2 fruit fly cellular contexts compared by ENCODE assay signal in the genomic region with DNA sequence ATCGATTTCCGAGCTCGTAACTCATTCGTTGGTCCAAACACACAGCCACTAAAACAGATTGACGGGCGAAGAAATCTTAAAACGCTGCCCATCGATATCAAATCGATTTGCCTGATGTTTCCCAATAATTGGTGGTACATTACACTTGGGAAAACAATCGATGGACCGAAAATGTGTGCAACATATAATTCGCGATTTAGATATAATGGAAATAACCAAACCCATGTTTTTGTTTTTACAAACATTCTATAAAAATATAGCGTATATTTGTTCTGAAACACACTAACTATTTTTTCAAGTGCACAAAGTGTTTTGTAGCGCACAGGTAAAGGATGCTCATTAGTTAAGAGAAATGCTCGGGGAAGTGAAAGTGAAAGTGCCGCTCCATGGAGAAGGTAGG.
A peak's percentile ranks its signal among the peaks of the same experiment; 100 is the strongest.
TF ChIP-seq lines count a peak whose summit lies in the region.

No protein-coding gene starts in this region.

- no peak for TF ChIP-seq CTCF in whole organism, embryonic (GFP tag; optimal IDR thresholded peaks at IDR 0.05; lab: Kevin White, UChicago)

TF ChIP-seq in whole organism, embryonic, 481 proteins besides CTCF, POLR2A, EP300 and RAD21 (continues in another document):
- TF ChIP-seq CG12236 (GFP tag; optimal IDR thresholded peaks at IDR 0.05; lab: Kevin White, UChicago), result no peak
- TF ChIP-seq Aef1 (GFP tag; IDR thresholded peaks at IDR 0.05; lab: Robert Waterston, UW), result no peak
- peak; percentile 56 for TF ChIP-seq CG10267 (tag; optimal IDR thresholded peaks at IDR 0.05; lab: Kevin White, UChicago)
- no peak for TF ChIP-seq CG2875 (GFP tag; optimal IDR thresholded peaks at IDR 0.05; lab: Kevin White, UChicago)
- TF ChIP-seq psq (GFP tag; optimal IDR thresholded peaks at IDR 0.05; lab: Kevin White, UChicago), result no peak
- TF ChIP-seq CG7928 (GFP tag; optimal IDR thresholded peaks at IDR 0.05; lab: Kevin White, UChicago), result no peak
- TF ChIP-seq jigr1 (GFP tag; IDR thresholded peaks at IDR 0.05; lab: Robert Waterston, UW), result no peak
- TF ChIP-seq CG34376 (GFP tag; optimal IDR thresholded peaks at IDR 0.05; lab: Kevin White, UChicago), result no peak
- peak; percentile 13 for TF ChIP-seq org-1 (GFP tag; optimal IDR thresholded peaks at IDR 0.05; lab: Kevin White, UChicago)
- TF ChIP-seq Max (GFP tag; optimal IDR thresholded peaks at IDR 0.05; lab: Kevin White, UChicago), result no peak
- TF ChIP-seq CG10366 (GFP tag; IDR thresholded peaks at IDR 0.05; lab: Robert Waterston, UW), result no peak
- no peak for TF ChIP-seq Poxn (GFP tag; IDR thresholded peaks at IDR 0.05; lab: Robert Waterston, UW)
- no peak for TF ChIP-seq Opbp (GFP tag; IDR thresholded peaks at IDR 0.05; lab: Robert Waterston, UW; ENCODE audit: partially characterized antibody)
- no peak for TF ChIP-seq CkIIα-i1 (GFP tag; IDR thresholded peaks at IDR 0.05; lab: Robert Waterston, UW)
- no peak for TF ChIP-seq Neu2 (GFP tag; optimal IDR thresholded peaks at IDR 0.05; lab: Kevin White, UChicago; ENCODE audit: borderline replicate concordance)
- TF ChIP-seq CG14710 (tag; optimal IDR thresholded peaks at IDR 0.05; lab: Kevin White, UChicago), result peak; percentile 54
- TF ChIP-seq CG16779 (GFP tag; IDR thresholded peaks at IDR 0.05; lab: Robert Waterston, UW), result no peak
- no peak for TF ChIP-seq CG9876 (GFP tag; optimal IDR thresholded peaks at IDR 0.05; lab: Kevin White, UChicago)
- no peak for TF ChIP-seq CG10462 (GFP tag; optimal IDR thresholded peaks at IDR 0.05; lab: Kevin White, UChicago)
- TF ChIP-seq CG31441 (GFP tag; IDR thresholded peaks at IDR 0.05; lab: Robert Waterston, UW), result 0 out of 2 replicates have a peak, but pooled peaks have one; percentile 35
- no peak for TF ChIP-seq prd (optimal IDR thresholded peaks at IDR 0.05; lab: Kevin White, UChicago)
- TF ChIP-seq prd (GFP tag; IDR thresholded peaks at IDR 0.05; lab: Robert Waterston, UW), result peak; percentile 75
- no peak for TF ChIP-seq dan (GFP tag; IDR thresholded peaks at IDR 0.05; lab: Robert Waterston, UW)
- TF ChIP-seq zf30C (GFP tag; optimal IDR thresholded peaks at IDR 0.05; lab: Kevin White, UChicago), result peak; percentile 66
- TF ChIP-seq mam (GFP tag; optimal IDR thresholded peaks at IDR 0.05; lab: Kevin White, UChicago), result no peak
- no peak for TF ChIP-seq CG3838 (GFP tag; optimal IDR thresholded peaks at IDR 0.05; lab: Kevin White, UChicago)
- no peak for TF ChIP-seq Mrtf (GFP tag; IDR thresholded peaks at IDR 0.05; lab: Robert Waterston, UW)
- peak; percentile 72 for TF ChIP-seq CG9727 (GFP tag; optimal IDR thresholded peaks at IDR 0.05; lab: Kevin White, UChicago)
- TF ChIP-seq CG7357 (GFP tag; IDR thresholded peaks at IDR 0.05; lab: Robert Waterston, UW), result no peak
- TF ChIP-seq Sin3A (optimal IDR thresholded peaks at IDR 0.05; lab: Kevin White, UChicago), result no peak
- no peak for TF ChIP-seq Dref (GFP tag; IDR thresholded peaks at IDR 0.05; lab: Robert Waterston, UW)
- TF ChIP-seq CG17186 (GFP tag; optimal IDR thresholded peaks at IDR 0.05; lab: Kevin White, UChicago), result no peak
- no peak for TF ChIP-seq CG10209 (GFP tag; optimal IDR thresholded peaks at IDR 0.05; lab: Kevin White, UChicago)
- TF ChIP-seq CG16863 (GFP tag; optimal IDR thresholded peaks at IDR 0.05; lab: Kevin White, UChicago), result peak; percentile 19
- TF ChIP-seq wor (GFP tag; IDR thresholded peaks at IDR 0.05; lab: Robert Waterston, UW), result no peak
- no peak for TF ChIP-seq CG30403 (GFP tag; optimal IDR thresholded peaks at IDR 0.05; lab: Kevin White, UChicago)
- TF ChIP-seq CG13123 (GFP tag; optimal IDR thresholded peaks at IDR 0.05; lab: Kevin White, UChicago), result no peak
- TF ChIP-seq row (GFP tag; IDR thresholded peaks at IDR 0.05; lab: Robert Waterston, UW), result 0 out of 3 replicates have a peak, but pooled peaks have one; percentile 14
- no peak for TF ChIP-seq caup (GFP tag; optimal IDR thresholded peaks at IDR 0.05; lab: Kevin White, UChicago; ENCODE audit: severe bottlenecking)
- TF ChIP-seq Hmx (GFP tag; optimal IDR thresholded peaks at IDR 0.05; lab: Kevin White, UChicago), result no peak
- TF ChIP-seq CG43689 (GFP tag; IDR thresholded peaks at IDR 0.05; lab: Robert Waterston, UW), result no peak
- TF ChIP-seq sisA (GFP tag; IDR thresholded peaks at IDR 0.05; lab: Robert Waterston, UW), result no peak
- peak; percentile 8 for TF ChIP-seq CG15479 (GFP tag; optimal IDR thresholded peaks at IDR 0.05; lab: Kevin White, UChicago)
- TF ChIP-seq bowl (GFP tag; IDR thresholded peaks at IDR 0.05; lab: Robert Waterston, UW), result no peak
- TF ChIP-seq CG12391 (tag; optimal IDR thresholded peaks at IDR 0.05; lab: Kevin White, UChicago), result peak; percentile 31

TF ChIP-seq in whole organism, prepupa, 60 proteins besides CTCF, POLR2A, EP300 and RAD21:
- TF ChIP-seq Eip78C (GFP tag; lab: Kevin White, UChicago) (peak; percentile 1), Eip75B (GFP tag; optimal IDR thresholded peaks at IDR 0.05; lab: Kevin White, UChicago) (no peak)

Comparison
In these comparisons a context has a peak if more than half of its experiments do, and no peak if none do; other contexts are left out.
1. Of the 7 proteins assayed by ChIP-seq in both whole organism, embryonic and whole organism, prepupa: peak only in whole organism, embryonic: Blimp-1; only in whole organism, prepupa: none; in both: none; in neither: 6.